Worm (Caenorhabditis elegans) whole organism, midembryonic: ENCODE measurements around the gene hid-1.

ENCODE experiments used
- flt-1 ChIP-seq: fragments of 200-800 bp; sonication (Bioruptor generic); IDR thresholded peaks from 2 replicates; pipeline ENCODE4 v1.3.6; 2022; ENCODE audit warnings: missing genetic modification characterization, missing compliant biosample characterization
- tab-1 ChIP-seq: fragments of 200-800 bp; sonication (Bioruptor generic); IDR thresholded peaks from 2 replicates; pipeline ENCODE4 v1.3.6; 2022; ENCODE audit warnings: missing genetic modification characterization, missing compliant biosample characterization

ce11 chrX:2457461-2457860, 31.4 kb upstream of the hid-1 start:
- TF ChIP-seq tab-1 (GFP tag; lab: Robert Waterston, UW) (no peak), flt-1 (GFP tag; lab: Robert Waterston, UW) (no peak)
